Worm (Caenorhabditis elegans): ENCODE measurements around the gene F35C11.7.

DNA sequence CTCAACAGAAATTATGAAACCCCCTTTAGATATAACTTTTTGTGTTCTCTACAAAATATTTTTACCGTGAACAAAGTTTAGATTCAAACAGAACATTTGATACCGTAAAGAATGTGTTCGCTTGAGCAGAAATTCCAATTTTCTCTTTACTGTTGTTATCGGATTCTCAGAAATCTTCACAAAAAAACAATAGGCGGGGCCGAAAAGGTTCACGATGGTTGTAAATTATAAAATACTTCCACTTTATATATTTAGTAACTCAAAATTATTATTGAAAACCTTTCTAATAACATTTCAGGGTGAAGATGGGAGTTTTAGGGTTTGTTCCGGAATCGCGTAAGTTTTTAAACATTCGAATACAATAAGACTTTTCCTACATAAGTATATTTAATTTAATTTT is 18.0 kb upstream of the F35C11.7 start, which contains the start of gene nlp-5:
- TF ChIP-seq ztf-4 (tag; optimal IDR thresholded peaks at IDR 0.05), result no peak
- TF ChIP-seq unc-55 (GFP tag; optimal IDR thresholded peaks at IDR 0.05), result no peak
- TF ChIP-seq dmd-4 (tag; optimal IDR thresholded peaks at IDR 0.05), result no peak
- no peak for TF ChIP-seq snpc-4 (tag; optimal IDR thresholded peaks at IDR 0.05)
- no peak for TF ChIP-seq Y55F3AM.14 (GFP tag; optimal IDR thresholded peaks at IDR 0.05)
- no peak for TF ChIP-seq mab-5 (tag; optimal IDR thresholded peaks at IDR 0.05)
- TF ChIP-seq mdl-1 (tag; optimal IDR thresholded peaks at IDR 0.05), result no peak
- no peak for TF ChIP-seq ceh-82 (tag; optimal IDR thresholded peaks at IDR 0.05)
- no peak for TF ChIP-seq nhr-6 (tag; optimal IDR thresholded peaks at IDR 0.05)
- TF ChIP-seq lin-13 (GFP tag; optimal IDR thresholded peaks at IDR 0.05), result no peak
- TF ChIP-seq F13H6.1 (tag; optimal IDR thresholded peaks at IDR 0.05), result no peak
- TF ChIP-seq alr-1 (tag; optimal IDR thresholded peaks at IDR 0.05), result no peak

Measured in whole organism, L2 larva.